Worm (Caenorhabditis elegans): ENCODE results near the gene hint-3.

The hint-3 gene

ce11 chrV:7778999-7779398 lies 18.7 kb downstream of the hint-3 start:
- TF ChIP-seq cey-2 (tag; optimal IDR thresholded peaks at IDR 0.05; ENCODE audit: borderline replicate concordance, insufficient read depth) (no peak), F44E2.7 (GFP tag; IDR thresholded peaks at IDR 0.05) (no peak), fos-1 (tag; optimal IDR thresholded peaks at IDR 0.05) (no peak), lin-38 (GFP tag; IDR thresholded peaks at IDR 0.05) (peak; percentile 48; the same call in 1 of the 2 replicates), mep-1 (tag; optimal IDR thresholded peaks at IDR 0.05) (no peak), lin-13 (GFP tag; optimal IDR thresholded peaks at IDR 0.05) (no peak), aly-2 (tag; optimal IDR thresholded peaks at IDR 0.05) (no peak), ceh-32 (tag; optimal IDR thresholded peaks at IDR 0.05; ENCODE audit: poor library complexity) (no peak), dmd-8 (GFP tag; IDR thresholded peaks at IDR 0.05) (no peak), R02D3.7 (tag; optimal IDR thresholded peaks at IDR 0.05) (no peak), F49E8.2 (tag; optimal IDR thresholded peaks at IDR 0.05; ENCODE audit: borderline replicate concordance) (peak; percentile 39), daf-16 (GFP tag; optimal IDR thresholded peaks at IDR 0.05) (no peak), daf-16 (tag; optimal IDR thresholded peaks at IDR 0.05) (no peak), tra-1 (GFP tag; IDR thresholded peaks at IDR 0.05) (no peak), aha-1 (tag) (peak; percentile 57), jun-1 (tag; optimal IDR thresholded peaks at IDR 0.05) (no peak), snpc-4 (tag; optimal IDR thresholded peaks at IDR 0.05) (no peak), ZK546.5 (tag; optimal IDR thresholded peaks at IDR 0.05) (no peak), nhr-42 (GFP tag; IDR thresholded peaks at IDR 0.05) (no peak), zip-11 (GFP tag; IDR thresholded peaks at IDR 0.05) (no peak), mxl-2 (GFP tag; conservative IDR thresholded peaks at IDR 0.05) (no peak), pha-4 (GFP tag; IDR thresholded peaks at IDR 0.05) (0 out of 2 replicates have a peak, but pooled peaks have one; percentile 12), pha-4 (tag; optimal IDR thresholded peaks at IDR 0.05) (no peak), nhr-25 (tag; optimal IDR thresholded peaks at IDR 0.05; ENCODE audit: borderline replicate concordance, insufficient read depth) (no peak), Y5F2A.4 (GFP tag; optimal IDR thresholded peaks at IDR 0.05) (no peak), nhr-28 (tag; optimal IDR thresholded peaks at IDR 0.05) (peak; percentile 37), dmd-6 (GFP tag; IDR thresholded peaks at IDR 0.05) (no peak), nhr-41 (GFP tag; IDR thresholded peaks at IDR 0.05) (no peak), spr-1 (tag; optimal IDR thresholded peaks at IDR 0.05) (no peak), dpl-1 (GFP tag; optimal IDR thresholded peaks at IDR 0.05) (no peak), ZK337.2 (GFP tag; IDR thresholded peaks at IDR 0.05) (no peak), mes-2 (tag; optimal IDR thresholded peaks at IDR 0.05; ENCODE audit: poor library complexity, severe bottlenecking) (no peak), arid-1 (GFP tag; conservative IDR thresholded peaks at IDR 0.05) (no peak)

- no peak for TF ChIP-seq ceh-62 (tag; optimal IDR thresholded peaks at IDR 0.05)
- TF ChIP-seq mxl-3 (GFP tag; optimal IDR thresholded peaks at IDR 0.05) = no peak
- TF ChIP-seq nhr-42 (GFP tag; IDR thresholded peaks at IDR 0.05) = no peak
- no peak for TF ChIP-seq ceh-28 (tag; optimal IDR thresholded peaks at IDR 0.05)
- TF ChIP-seq lin-38 (GFP tag; IDR thresholded peaks at IDR 0.05) = no peak
- no peak for TF ChIP-seq daf-12 (tag; optimal IDR thresholded peaks at IDR 0.05)
- TF ChIP-seq arid-1 (GFP tag; conservative IDR thresholded peaks at IDR 0.05) = no peak
- no peak for TF ChIP-seq sdz-12 (GFP tag; optimal IDR thresholded peaks at IDR 0.05)
- no peak for TF ChIP-seq dve-1 (tag; optimal IDR thresholded peaks at IDR 0.05; ENCODE audit: insufficient read depth)
Measured at ce11 chrV:7781511-7781910, 21.2 kb downstream of the hint-3 start, which contains the start of gene cyp-32A1. cyp-32A1 (plus strand) TSS chrV:7781811.

ce11 chrV:7785117-7785516 lies 24.8 kb downstream of the hint-3 start, which contains the start of gene C26F1.1:
C26F1.1 (plus strand) TSS chrV:7785417.
- TF ChIP-seq unc-62 (GFP tag; optimal IDR thresholded peaks at IDR 0.05 in 1 of 2) = peak in 1 of 2 experiments; percentile 2
- TF ChIP-seq unc-62 (tag; optimal IDR thresholded peaks at IDR 0.05) = no peak
- TF ChIP-seq zfp-3 (GFP tag; conservative IDR thresholded peaks at IDR 0.05) = no peak
- no peak for TF ChIP-seq nhr-11 (tag; optimal IDR thresholded peaks at IDR 0.05)
